Worm (Caenorhabditis elegans): ENCODE results near the gene sart-3.

Gene sart-3

ce11 chrIV:11316640-11317039, 16.1 kb downstream of the sart-3 start:
- TF ChIP-seq unc-130 (tag; optimal IDR thresholded peaks at IDR 0.05) (no peak), skn-1 (tag; optimal IDR thresholded peaks at IDR 0.05) (peak; percentile 31), nhr-85 (tag) (peak; percentile 53), snpc-4 (tag; optimal IDR thresholded peaks at IDR 0.05) (no peak), fkh-4 (tag; optimal IDR thresholded peaks at IDR 0.05; ENCODE audit: borderline replicate concordance) (no peak), nhr-84 (tag; optimal IDR thresholded peaks at IDR 0.05) (no peak)

ce11 chrIV:11316106-11316505, 16.7 kb downstream of the sart-3 start:
- TF ChIP-seq lin-14 (GFP tag; optimal IDR thresholded peaks at IDR 0.05), result peak; percentile 51
- no peak for TF ChIP-seq unc-62 (GFP tag; optimal IDR thresholded peaks at IDR 0.05)
- TF ChIP-seq sup-37 (GFP tag; optimal IDR thresholded peaks at IDR 0.05), result no peak
- no peak for TF ChIP-seq aly-2 (tag; optimal IDR thresholded peaks at IDR 0.05)
- no peak for TF ChIP-seq nhr-20 (tag; optimal IDR thresholded peaks at IDR 0.05)
- TF ChIP-seq skn-1 (tag; optimal IDR thresholded peaks at IDR 0.05), result peak; percentile 78
- no peak for TF ChIP-seq lir-3 (tag; optimal IDR thresholded peaks at IDR 0.05; ENCODE audit: poor library complexity)
- TF ChIP-seq hpl-2 (GFP tag; optimal IDR thresholded peaks at IDR 0.05), result no peak
- TF ChIP-seq mef-2 (tag; optimal IDR thresholded peaks at IDR 0.05), result no peak
- TF ChIP-seq nhr-85 (tag), result peak; percentile 31
- no peak for TF ChIP-seq tlp-1 (tag; optimal IDR thresholded peaks at IDR 0.05)

- TF ChIP-seq tbx-2 (tag; optimal IDR thresholded peaks at IDR 0.05), result no peak
- TF ChIP-seq nhr-11 (tag; optimal IDR thresholded peaks at IDR 0.05), result no peak
- TF ChIP-seq hlh-17 (GFP tag; optimal IDR thresholded peaks at IDR 0.05; ENCODE audit: borderline replicate concordance), result no peak
- no peak for TF ChIP-seq ceh-90 (tag; optimal IDR thresholded peaks at IDR 0.05)
- peak; percentile 80 for TF ChIP-seq nhr-85 (tag)
- no peak for TF ChIP-seq pax-3 (tag; optimal IDR thresholded peaks at IDR 0.05)
- no peak for TF ChIP-seq fos-1 (tag; optimal IDR thresholded peaks at IDR 0.05)
- no peak for TF ChIP-seq skn-1 (tag; optimal IDR thresholded peaks at IDR 0.05)
- no peak for TF ChIP-seq nhr-77 (tag; optimal IDR thresholded peaks at IDR 0.05)
- no peak for TF ChIP-seq hpl-2 (GFP tag; optimal IDR thresholded peaks at IDR 0.05)
- no peak for TF ChIP-seq snu-23 (GFP tag; optimal IDR thresholded peaks at IDR 0.05)
- no peak for TF ChIP-seq lin-15B (tag; optimal IDR thresholded peaks at IDR 0.05)
- no peak for TF ChIP-seq lin-14 (GFP tag; optimal IDR thresholded peaks at IDR 0.05)
- no peak for TF ChIP-seq unc-30 (tag; optimal IDR thresholded peaks at IDR 0.05)
- TF ChIP-seq efl-1 (optimal IDR thresholded peaks at IDR 0.05), result no peak
- TF ChIP-seq efl-1 (GFP tag; optimal IDR thresholded peaks at IDR 0.05 in 1 of 2), result peak in 1 of 2 experiments; percentile 90
- no peak for TF ChIP-seq swsn-7 (tag; optimal IDR thresholded peaks at IDR 0.05)
- TF ChIP-seq pqm-1 (tag; optimal IDR thresholded peaks at IDR 0.05), result no peak
- no peak for TF ChIP-seq mdl-1 (tag; optimal IDR thresholded peaks at IDR 0.05)
- TF ChIP-seq nhr-19 (GFP tag; conservative IDR thresholded peaks at IDR 0.05), result no peak
- peak in 1 of 2 experiments; percentile 26 for TF ChIP-seq ztf-11 (tag; optimal IDR thresholded peaks at IDR 0.05)
These were observed 17.1 kb downstream of the sart-3 start for ce11 chrIV:11315688-11316087.

ce11 chrIV:11314885-11315284, 17.9 kb downstream of the sart-3 start, which contains the start of the genes B0035.3, B0035.22 and pfd-4:
TSS of gene B0035.3 (minus strand) at chrIV:11314998.
TSS of gene B0035.22 (plus strand) at chrIV:11315153.
TSS of gene pfd-4 (plus strand) at chrIV:11315207.
- no peak for TF ChIP-seq ceh-63 (GFP tag; optimal IDR thresholded peaks at IDR 0.05)
- TF ChIP-seq egl-13 (tag; optimal IDR thresholded peaks at IDR 0.05), result peak; percentile 70
- TF ChIP-seq swsn-7 (tag; optimal IDR thresholded peaks at IDR 0.05), result peak; percentile 77
- TF ChIP-seq aly-2 (tag; optimal IDR thresholded peaks at IDR 0.05), result peak; percentile 33
- peak; percentile 90 for TF ChIP-seq lir-3 (tag; optimal IDR thresholded peaks at IDR 0.05; ENCODE audit: poor library complexity)
- TF ChIP-seq C34B4.2 (tag; optimal IDR thresholded peaks at IDR 0.05), result no peak
- TF ChIP-seq vab-15 (tag; optimal IDR thresholded peaks at IDR 0.05), result no peak
- peak; percentile 11 for TF ChIP-seq fos-1 (tag; optimal IDR thresholded peaks at IDR 0.05)
- peak; percentile 82 for TF ChIP-seq nhr-47 (tag; optimal IDR thresholded peaks at IDR 0.05)
- peak; percentile 58 for TF ChIP-seq nhr-19 (GFP tag; conservative IDR thresholded peaks at IDR 0.05)
- peak; percentile 46 for TF ChIP-seq Y116A8C.19 (tag; optimal IDR thresholded peaks at IDR 0.05; ENCODE audit: borderline replicate concordance)
- no peak for TF ChIP-seq egl-27 (tag; optimal IDR thresholded peaks at IDR 0.05)
- TF ChIP-seq unc-86 (tag; optimal IDR thresholded peaks at IDR 0.05), result peak; percentile 49
- peak; percentile 77 for TF ChIP-seq lin-15B (tag; optimal IDR thresholded peaks at IDR 0.05)
- TF ChIP-seq nhr-77 (tag; optimal IDR thresholded peaks at IDR 0.05), result no peak
- no peak for TF ChIP-seq skn-1 (tag; optimal IDR thresholded peaks at IDR 0.05)
- no peak for TF ChIP-seq nhr-237 (tag; optimal IDR thresholded peaks at IDR 0.05)
- no peak for TF ChIP-seq hlh-4 (tag; optimal IDR thresholded peaks at IDR 0.05)
- peak; percentile 14 to 60 for TF ChIP-seq efl-1 (optimal IDR thresholded peaks at IDR 0.05)
- TF ChIP-seq efl-1 (GFP tag; optimal IDR thresholded peaks at IDR 0.05 in 1 of 2), result peak; percentile 45 to 73
- TF ChIP-seq lsy-2 (tag; optimal IDR thresholded peaks at IDR 0.05), result peak; percentile 70 to 79
- TF ChIP-seq zag-1 (tag; optimal IDR thresholded peaks at IDR 0.05), result no peak
- TF ChIP-seq pax-3 (tag; optimal IDR thresholded peaks at IDR 0.05), result peak; percentile 73
- TF ChIP-seq nhr-76 (tag; optimal IDR thresholded peaks at IDR 0.05), result no peak
- TF ChIP-seq efl-3 (GFP tag; optimal IDR thresholded peaks at IDR 0.05), result no peak
- peak in 1 of 3 experiments; percentile 30 for TF ChIP-seq ceh-82 (tag; optimal IDR thresholded peaks at IDR 0.05)

All from whole organism, L1 larva.